Worm (Caenorhabditis elegans): Measurements from ENCODE around the gene Y45G12B.3.

- TF ChIP-seq lsy-2 (tag; optimal IDR thresholded peaks at IDR 0.05) (no peak), nhr-21 (tag; optimal IDR thresholded peaks at IDR 0.05) (no peak), lin-39 (tag; optimal IDR thresholded peaks at IDR 0.05) (no peak), ztf-11 (tag; optimal IDR thresholded peaks at IDR 0.05) (no peak), blmp-1 (tag; optimal IDR thresholded peaks at IDR 0.05; ENCODE audit: insufficient read depth) (no peak), skn-1 (tag; optimal IDR thresholded peaks at IDR 0.05) (no peak), nhr-129 (tag; optimal IDR thresholded peaks at IDR 0.05) (no peak), ZK546.5 (tag; optimal IDR thresholded peaks at IDR 0.05) (no peak), nhr-6 (tag; optimal IDR thresholded peaks at IDR 0.05) (no peak), snpc-4 (tag; optimal IDR thresholded peaks at IDR 0.05) (no peak)
These were observed 56.5 kb downstream of the Y45G12B.3 start for ce11 chrV:2639506-2639905.
